Worm (Caenorhabditis elegans): ENCODE data around the gene chca-1.
A peak's percentile ranks its signal among the peaks of the same experiment; 100 is the strongest.

The chca-1 gene

ce11 chrIV:9677226-9677992 lies 26.2 kb downstream of the chca-1 start (continued):
- TF ChIP-seq mes-2 (tag; optimal IDR thresholded peaks at IDR 0.05; ENCODE audit: poor library complexity, severe bottlenecking) (peak; percentile 41), hmg-1.1 (GFP tag; IDR thresholded peaks at IDR 0.05) (peak; percentile 56), T26A8.4 (GFP tag; IDR thresholded peaks at IDR 0.05) (peak; percentile 49; the same call in 1 of the 2 replicates), F44E2.7 (GFP tag; IDR thresholded peaks at IDR 0.05) (no peak), egl-43 (GFP tag; IDR thresholded peaks at IDR 0.05) (no peak), dmd-9 (GFP tag; IDR thresholded peaks at IDR 0.05) (no peak), ctbp-1 (GFP tag; IDR thresholded peaks at IDR 0.05) (peak; percentile 70; the same call in 1 of the 2 replicates), ztf-11 (tag; optimal IDR thresholded peaks at IDR 0.05) (no peak), saeg-2 (GFP tag; IDR thresholded peaks at IDR 0.05) (no peak), lsy-2 (tag; optimal IDR thresholded peaks at IDR 0.05) (peak; percentile 9 to 84), rbr-2 (tag; optimal IDR thresholded peaks at IDR 0.05) (peak; percentile 67), skn-1 (tag; optimal IDR thresholded peaks at IDR 0.05) (no peak), ceh-28 (tag; optimal IDR thresholded peaks at IDR 0.05) (no peak), ZK546.5 (tag; optimal IDR thresholded peaks at IDR 0.05) (no peak), nhr-11 (tag; optimal IDR thresholded peaks at IDR 0.05) (peak; percentile 62), nhr-28 (tag; optimal IDR thresholded peaks at IDR 0.05) (peak; percentile 89), fkh-10 (GFP tag; optimal IDR thresholded peaks at IDR 0.05) (peak; percentile 77), daf-16 (GFP tag; optimal IDR thresholded peaks at IDR 0.05) (peak in 1 of 2 experiments; percentile 46), daf-16 (tag; optimal IDR thresholded peaks at IDR 0.05) (peak; percentile 76), arid-1 (GFP tag; conservative IDR thresholded peaks at IDR 0.05) (no peak), pha-4 (GFP tag; IDR thresholded peaks at IDR 0.05) (no peak), pha-4 (tag; optimal IDR thresholded peaks at IDR 0.05) (peak; percentile 26), daf-12 (tag; optimal IDR thresholded peaks at IDR 0.05) (no peak), ces-1 (GFP tag; optimal IDR thresholded peaks at IDR 0.05) (peak; percentile 81), hif-1 (tag; optimal IDR thresholded peaks at IDR 0.05) (peak in 1 of 2 experiments; percentile 81), Y5F2A.4 (GFP tag; optimal IDR thresholded peaks at IDR 0.05) (no peak)

- TF ChIP-seq aha-1 (tag) (peak; percentile 91), ctbp-1 (GFP tag; IDR thresholded peaks at IDR 0.05) (no peak)
Observed at ce11 chrIV:9678007-9678406, 26.8 kb downstream of the chca-1 start.

ce11 chrIV:9679296-9679695 lies 28.1 kb downstream of the chca-1 start:
- TF ChIP-seq daf-16 (GFP tag; optimal IDR thresholded peaks at IDR 0.05) (no peak), daf-16 (tag; optimal IDR thresholded peaks at IDR 0.05) (peak; percentile 67), ceh-28 (tag; optimal IDR thresholded peaks at IDR 0.05) (no peak), nhr-28 (tag; optimal IDR thresholded peaks at IDR 0.05) (no peak), lim-7 (GFP tag; IDR thresholded peaks at IDR 0.05) (no peak), spr-3 (GFP tag; optimal IDR thresholded peaks at IDR 0.05) (no peak), fkh-10 (GFP tag; optimal IDR thresholded peaks at IDR 0.05) (no peak)

- no peak for TF ChIP-seq nhr-77 (tag; optimal IDR thresholded peaks at IDR 0.05)
- TF ChIP-seq ama-1 (optimal IDR thresholded peaks at IDR 0.05), result no peak
- no peak for TF ChIP-seq aha-1 (tag)
Observed at ce11 chrIV:9680841-9681240, 29.6 kb downstream of the chca-1 start, which contains the start of gene ins-8. TSS of gene ins-8 (minus strand) at chrIV:9680941.

DNA sequence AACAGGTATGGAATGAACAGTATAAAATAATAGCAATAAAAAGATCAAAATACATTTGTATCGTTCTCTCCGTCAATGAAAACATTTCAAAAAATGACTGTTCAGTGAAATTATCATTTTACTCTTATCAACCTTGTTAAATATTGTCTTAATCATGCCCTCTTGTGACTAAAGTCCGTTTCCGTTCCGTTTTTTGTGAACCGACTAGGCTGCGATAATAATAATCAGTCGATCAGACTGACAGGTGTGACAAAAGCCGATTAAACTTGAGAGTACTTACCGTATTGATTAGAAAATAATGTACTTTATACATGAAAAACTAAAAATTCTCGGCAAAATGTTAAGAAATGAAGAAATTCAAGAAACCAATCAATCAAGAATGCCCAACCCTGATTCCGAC lies 31.3 kb downstream of the chca-1 start, which contains the start of gene ins-7:
Gene ins-7, minus strand, starts transcription at position 332 of the 400 bp plus-strand sequence.
- TF ChIP-seq dmd-6 (GFP tag; IDR thresholded peaks at IDR 0.05), result peak; percentile 93
- peak; percentile 64 for TF ChIP-seq pqm-1 (tag; optimal IDR thresholded peaks at IDR 0.05)
- TF ChIP-seq dpl-1 (GFP tag; optimal IDR thresholded peaks at IDR 0.05), result no peak
- peak; percentile 72 for TF ChIP-seq nhr-28 (tag; optimal IDR thresholded peaks at IDR 0.05)
- TF ChIP-seq ceh-62 (tag; optimal IDR thresholded peaks at IDR 0.05), result no peak
- peak; percentile 62; the same call in 1 of the 2 replicates for TF ChIP-seq tra-1 (GFP tag; IDR thresholded peaks at IDR 0.05)
- TF ChIP-seq nhr-48 (tag; optimal IDR thresholded peaks at IDR 0.05), result peak; percentile 30
- TF ChIP-seq F37D6.2 (tag; optimal IDR thresholded peaks at IDR 0.05), result no peak
- TF ChIP-seq hlh-11 (tag; optimal IDR thresholded peaks at IDR 0.05), result peak; percentile 65
- TF ChIP-seq dve-1 (tag; optimal IDR thresholded peaks at IDR 0.05; ENCODE audit: insufficient read depth), result peak; percentile 76
- peak; percentile 40 for TF ChIP-seq T20F7.1 (GFP tag; optimal IDR thresholded peaks at IDR 0.05)
- peak; percentile 79; the same call in 1 of the 2 replicates for TF ChIP-seq lin-1 (GFP tag; IDR thresholded peaks at IDR 0.05)
- TF ChIP-seq daf-16 (GFP tag; optimal IDR thresholded peaks at IDR 0.05), result peak in 1 of 2 experiments; percentile 9
- no peak for TF ChIP-seq daf-16 (tag; optimal IDR thresholded peaks at IDR 0.05)
